Worm (Caenorhabditis elegans) whole organism, young adult: ENCODE measurements around the gene ncap-1.

Experiments
- ceh-79 ChIP-seq: sonication (generic microtip); optimal IDR thresholded peaks from 2 replicates; lab custom pipeline; 2017; ENCODE audit warnings: mild to moderate bottlenecking, missing genetic modification characterization, missing compliant biosample characterization
- rec-8 ChIP-seq, 2 experiments: sonication (generic microtip); optimal IDR thresholded peaks; 2 replicates each; lab custom pipeline; 2016; ENCODE audit warnings: mild to moderate bottlenecking in 2 of 2, missing genetic modification characterization in 2 of 2, missing genetic modification reagents in 2 of 2, missing genotype in 2 of 2, missing biosample characterization in 1 of 2, missing compliant biosample characterization in 1 of 2, moderate library complexity in 1 of 2

- TF ChIP-seq ceh-79 = no peak
- TF ChIP-seq rec-8 (tag; optimal IDR thresholded peaks at IDR 0.05; lab: Kevin White, UChicago) = no peak
These were observed 6.9 kb upstream of the ncap-1 start for ce11 chrII:2925806-2926558.
